Worm (Caenorhabditis elegans) whole organism, L4/young adult: ENCODE results near the gene fbxa-37.

Experiments used
- dao-5 ChIP-seq: sonication (generic microtip); optimal IDR thresholded peaks from 2 replicates; lab custom pipeline; 2016; ENCODE audit warnings: missing genotype, missing genetic modification characterization, moderate library complexity, missing compliant biosample characterization
- him-1 ChIP-seq: sonication (generic microtip); optimal IDR thresholded peaks from 2 replicates; lab custom pipeline; 2016; ENCODE audit warnings: missing genotype, missing genetic modification reagents, missing genetic modification characterization, missing compliant biosample characterization

DNA sequence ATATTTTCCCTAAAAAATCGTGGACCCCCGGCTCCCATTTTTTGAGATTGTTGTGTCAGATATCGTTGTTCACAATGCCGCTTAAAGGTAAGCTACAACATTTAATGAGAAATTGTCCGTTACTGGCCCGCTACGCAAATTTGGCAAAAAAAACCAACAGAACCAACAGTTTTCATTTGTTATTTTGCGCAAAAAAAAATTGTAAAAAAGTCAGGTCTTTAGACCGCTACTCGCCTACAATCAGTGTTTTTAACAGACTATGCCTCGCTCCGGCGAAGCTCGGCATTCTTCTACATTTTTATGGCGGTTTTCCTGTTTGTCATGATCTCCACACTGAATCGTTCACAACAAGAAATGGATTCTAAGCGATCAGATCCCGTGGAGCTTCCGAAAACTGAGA is 24.1 kb downstream of the fbxa-37 start, which contains the start of gene Y82E9BL.12:
- TF ChIP-seq him-1 (tag; lab: Kevin White, UChicago) (no peak), dao-5 (no peak)
